Fruit fly (Drosophila melanogaster): ENCODE results near the gene snRNP-U1-C.

snRNP-U1-C gene

dm6 chr3R:18995556-18996272 is 12.3 kb upstream of the snRNP-U1-C start (continued):
- TF ChIP-seq gsb-n (tag; optimal IDR thresholded peaks at IDR 0.05) (peak; percentile 74), CG4404 (GFP tag; IDR thresholded peaks at IDR 0.05) (peak; percentile 56; the same call in 1 of the 2 replicates), Adf1 (GFP tag; IDR thresholded peaks at IDR 0.05) (no peak), danr (GFP tag; IDR thresholded peaks at IDR 0.05) (peak; percentile 73), D19A (tag; optimal IDR thresholded peaks at IDR 0.05) (peak; percentile 77), CG8944 (GFP tag; optimal IDR thresholded peaks at IDR 0.05) (peak; percentile 53), CG4282 (GFP tag; optimal IDR thresholded peaks at IDR 0.05) (peak; percentile 34), scrt (GFP tag; optimal IDR thresholded peaks at IDR 0.05) (peak; percentile 42), Atf3 (GFP tag; optimal IDR thresholded peaks at IDR 0.05) (peak; percentile 40), run (tag; optimal IDR thresholded peaks at IDR 0.05) (peak; percentile 64), CG14014 (GFP tag; IDR thresholded peaks at IDR 0.05) (peak; percentile 69; the same call in 1 of the 2 replicates), Lim3 (GFP tag; IDR thresholded peaks at IDR 0.05) (peak; percentile 41; the same call in 1 of the 2 replicates), Eip74EF (GFP tag; optimal IDR thresholded peaks at IDR 0.05) (peak in 1 of 2 experiments; percentile 73), lilli (GFP tag; optimal IDR thresholded peaks at IDR 0.05) (peak; percentile 63), Bgb (GFP tag; IDR thresholded peaks at IDR 0.05; ENCODE audit: partially characterized antibody) (no peak), Rx (GFP tag; IDR thresholded peaks at IDR 0.05) (peak; percentile 77), pb (GFP tag; optimal IDR thresholded peaks at IDR 0.05) (peak; percentile 42), bigmax (GFP tag; optimal IDR thresholded peaks at IDR 0.05) (no peak), CG8359 (GFP tag; optimal IDR thresholded peaks at IDR 0.05; ENCODE audit: borderline replicate concordance) (peak; percentile 73), p53 (GFP tag; optimal IDR thresholded peaks at IDR 0.05) (no peak), nom (GFP tag; optimal IDR thresholded peaks at IDR 0.05) (peak; percentile 75), sim (GFP tag; IDR thresholded peaks at IDR 0.05) (peak; percentile 61; the same call in 1 of the 2 replicates), bcd (GFP tag; optimal IDR thresholded peaks at IDR 0.05) (peak; percentile 74), tup (GFP tag; optimal IDR thresholded peaks at IDR 0.05) (no peak), trh (GFP tag; optimal IDR thresholded peaks at IDR 0.05) (peak; percentile 46), HLHmδ (GFP tag; optimal IDR thresholded peaks at IDR 0.05) (no peak), CG7786 (GFP tag; optimal IDR thresholded peaks at IDR 0.05) (peak; percentile 27), Gsc (GFP tag; IDR thresholded peaks at IDR 0.05) (peak; percentile 55; the same call in 1 of the 2 replicates), Meics (GFP tag; optimal IDR thresholded peaks at IDR 0.05) (peak; percentile 2), C15 (GFP tag; IDR thresholded peaks at IDR 0.05) (no peak), zf30C (GFP tag; optimal IDR thresholded peaks at IDR 0.05) (peak; percentile 28), Myb (GFP tag; optimal IDR thresholded peaks at IDR 0.05) (no peak), Aef1 (GFP tag; IDR thresholded peaks at IDR 0.05) (peak; percentile 67), Xrp1 (GFP tag; IDR thresholded peaks at IDR 0.05) (peak; percentile 86), CG10321 (GFP tag; IDR thresholded peaks at IDR 0.05) (peak; percentile 56; the same call in 1 of the 2 replicates), CG10462 (GFP tag; optimal IDR thresholded peaks at IDR 0.05) (peak; percentile 77), ken (GFP tag; IDR thresholded peaks at IDR 0.05) (peak; percentile 83; the same call in 2 of the 3 replicates), CG13424 (tag; optimal IDR thresholded peaks at IDR 0.05) (peak; percentile 82), crol (GFP tag; IDR thresholded peaks at IDR 0.05) (no peak), CG10147 (GFP tag; optimal IDR thresholded peaks at IDR 0.05) (peak; percentile 47), usp (GFP tag; optimal IDR thresholded peaks at IDR 0.05) (no peak), CG2875 (GFP tag; optimal IDR thresholded peaks at IDR 0.05) (peak; percentile 84), HHEX (GFP tag; optimal IDR thresholded peaks at IDR 0.05) (peak; percentile 70), CG18619 (GFP tag; optimal IDR thresholded peaks at IDR 0.05) (peak; percentile 58), klu (GFP tag; IDR thresholded peaks at IDR 0.05) (0 out of 2 replicates have a peak, but pooled peaks have one; percentile 38), odd (GFP tag; optimal IDR thresholded peaks at IDR 0.05) (peak; percentile 70), Chrac-16 (GFP tag; optimal IDR thresholded peaks at IDR 0.05) (peak; percentile 70), ATbp (GFP tag; optimal IDR thresholded peaks at IDR 0.05) (peak; percentile 84), CG18599 (GFP tag; optimal IDR thresholded peaks at IDR 0.05) (peak; percentile 62)

All from whole organism, embryonic.